Fruit fly (Drosophila melanogaster) whole organism, embryonic: Measurements from ENCODE around the gene CG14277.

Experiments used
- Atf-2 ChIP-seq: fragments of 200-800 bp; sonication (Bioruptor generic); optimal IDR thresholded peaks from 2 replicates; lab custom pipeline; 2016; ENCODE audit warnings: missing biosample characterization, missing genetic modification characterization
- Bdp1 ChIP-seq: fragments of 200-800 bp; sonication (Bioruptor generic); optimal IDR thresholded peaks from 3 replicates; lab custom pipeline; 2016; ENCODE audit warnings: missing biosample characterization, missing genetic modification characterization
- CG10267 ChIP-seq: fragments of 200-800 bp; sonication (Bioruptor generic); optimal IDR thresholded peaks from 2 replicates; lab custom pipeline; 2018; ENCODE audit warnings: missing biosample characterization, mild to moderate bottlenecking, missing genetic modification characterization, moderate library complexity
- CG10321 ChIP-seq: fragments of 200-800 bp; sonication (Bioruptor generic); IDR thresholded peaks from 2 replicates; pipeline ENCODE4 v1.3.6; 2022; ENCODE audit warnings: missing biosample characterization, missing genetic modification characterization
- CG10654 ChIP-seq: fragments of 200-800 bp; sonication (Bioruptor generic); optimal IDR thresholded peaks from 2 replicates; lab custom pipeline; 2016; ENCODE audit warnings: missing biosample characterization, missing genetic modification characterization
- CG10979 ChIP-seq: fragments of 200-800 bp; sonication (Bioruptor generic); optimal IDR thresholded peaks from 2 replicates; lab custom pipeline; 2018; ENCODE audit warnings: missing biosample characterization, mild to moderate bottlenecking, missing genetic modification characterization, moderate library complexity
- CG12219 ChIP-seq: fragments of 200-800 bp; sonication (Bioruptor generic); optimal IDR thresholded peaks from 3 replicates; lab custom pipeline; 2018; ENCODE audit warnings: missing biosample characterization, mild to moderate bottlenecking, missing genetic modification characterization
- CG13894 ChIP-seq: fragments of 200-800 bp; sonication (Bioruptor generic); optimal IDR thresholded peaks from 3 replicates; lab custom pipeline; 2018; ENCODE audit warnings: missing biosample characterization, mild to moderate bottlenecking, missing genetic modification characterization, moderate library complexity
- CG14965 ChIP-seq: fragments of 200-800 bp; sonication (Bioruptor generic); optimal IDR thresholded peaks from 2 replicates; lab custom pipeline; 2016; ENCODE audit warnings: missing biosample characterization, missing genetic modification characterization, borderline replicate concordance
- CG16779 ChIP-seq: fragments of 200-800 bp; sonication (Bioruptor generic); IDR thresholded peaks from 2 replicates; pipeline ENCODE4 v1.3.6; 2022; ENCODE audit warnings: missing biosample characterization, missing genetic modification characterization
- CG17912 ChIP-seq: fragments of 200-800 bp; sonication (Bioruptor generic); optimal IDR thresholded peaks from 2 replicates; lab custom pipeline; 2018; ENCODE audit warnings: missing biosample characterization, mild to moderate bottlenecking, missing genetic modification characterization
- CG18764 ChIP-seq: fragments of 200-800 bp; sonication (Bioruptor generic); optimal IDR thresholded peaks from 3 replicates; lab custom pipeline; 2016; ENCODE audit warnings: missing biosample characterization, missing genetic modification characterization
- CG2116 ChIP-seq: fragments of 200-800 bp; sonication (Bioruptor generic); optimal IDR thresholded peaks from 3 replicates; lab custom pipeline; 2018; ENCODE audit warnings: missing biosample characterization, mild to moderate bottlenecking, missing genetic modification characterization
- CG2129 ChIP-seq: fragments of 200-800 bp; sonication (Bioruptor generic); IDR thresholded peaks from 2 replicates; pipeline ENCODE4 v1.3.6; 2022; ENCODE audit warnings: missing biosample characterization, missing genetic modification characterization; ENCODE audit not compliant: partially characterized antibody
- CG2712 ChIP-seq: fragments of 200-800 bp; optimal IDR thresholded peaks from 3 replicates; lab custom pipeline; 2019; ENCODE audit warnings: missing biosample characterization, mild to moderate bottlenecking, missing genetic modification characterization, moderate library complexity
- CG30020 ChIP-seq: fragments of 200-800 bp; optimal IDR thresholded peaks from 2 replicates; lab custom pipeline; 2019; ENCODE audit warnings: missing biosample characterization, mild to moderate bottlenecking, missing genetic modification characterization, moderate library complexity
- CG32767 ChIP-seq: fragments of 200-800 bp; sonication (Bioruptor generic); IDR thresholded peaks from 2 replicates; pipeline ENCODE4 v1.3.6; 2022; ENCODE audit warnings: missing biosample characterization, missing genetic modification characterization
- CG3407 ChIP-seq: fragments of 200-800 bp; sonication (Bioruptor generic); optimal IDR thresholded peaks from 2 replicates; lab custom pipeline; 2018; ENCODE audit warnings: missing biosample characterization, mild to moderate bottlenecking, missing genetic modification characterization
- CG4328 ChIP-seq: fragments of 200-800 bp; sonication (Bioruptor generic); optimal IDR thresholded peaks from 3 replicates; lab custom pipeline; 2017; ENCODE audit warnings: missing biosample characterization, missing genetic modification reagents, missing genetic modification characterization
- CG4424 ChIP-seq: fragments of 200-800 bp; sonication (Bioruptor generic); optimal IDR thresholded peaks from 3 replicates; lab custom pipeline; 2016; ENCODE audit warnings: missing biosample characterization, missing genetic modification characterization
- CG6254 ChIP-seq: fragments of 200-800 bp; sonication (Bioruptor generic); optimal IDR thresholded peaks from 3 replicates; lab custom pipeline; 2017; ENCODE audit warnings: mild to moderate bottlenecking, missing biosample characterization, missing genetic modification reagents, missing genetic modification characterization
- CG7786 ChIP-seq: fragments of 200-800 bp; sonication (Bioruptor generic); optimal IDR thresholded peaks from 2 replicates; lab custom pipeline; 2016; ENCODE audit warnings: missing biosample characterization, missing genetic modification characterization
- CG9437 ChIP-seq: fragments of 200-800 bp; sonication (Bioruptor generic); optimal IDR thresholded peaks from 2 replicates; lab custom pipeline; 2018; ENCODE audit warnings: missing biosample characterization, mild to moderate bottlenecking, missing genetic modification characterization
- Doc3 ChIP-seq: fragments of 200-800 bp; sonication (Bioruptor generic); IDR thresholded peaks from 3 replicates; pipeline ENCODE4 v1.3.6; 2022; ENCODE audit warnings: missing biosample characterization, missing genetic modification characterization; ENCODE audit not compliant: partially characterized antibody
- Dref ChIP-seq: fragments of 200-800 bp; sonication (Bioruptor generic); IDR thresholded peaks from 2 replicates; pipeline ENCODE4 v1.3.6; 2022; ENCODE audit warnings: missing biosample characterization, missing genetic modification characterization
- Drgx ChIP-seq: fragments of 200-800 bp; sonication (Bioruptor generic); IDR thresholded peaks from 2 replicates; pipeline ENCODE4 v1.3.6; 2022; ENCODE audit warnings: missing biosample characterization, missing genetic modification characterization
- Fer1 ChIP-seq: fragments of 200-800 bp; sonication (Bioruptor generic); optimal IDR thresholded peaks from 2 replicates; lab custom pipeline; 2017; ENCODE audit warnings: missing biosample characterization, mild to moderate bottlenecking, missing genetic modification characterization
- HLH3B ChIP-seq: fragments of 200-800 bp; sonication (Bioruptor generic); IDR thresholded peaks from 2 replicates; pipeline ENCODE4 v1.3.6; 2022; ENCODE audit warnings: missing biosample characterization, missing genetic modification characterization
- MBD-R2 ChIP-seq: fragments of 200-800 bp; sonication (Bioruptor generic); IDR thresholded peaks from 2 replicates; pipeline ENCODE4 v1.3.6; 2022; ENCODE audit warnings: missing biosample characterization, missing genetic modification characterization
- NK7.1 ChIP-seq: fragments of 200-800 bp; sonication (Bioruptor generic); optimal IDR thresholded peaks from 3 replicates; lab custom pipeline; 2016; ENCODE audit warnings: missing biosample characterization, missing genetic modification characterization
- Opbp ChIP-seq: fragments of 200-800 bp; sonication (Bioruptor generic); IDR thresholded peaks from 3 replicates; pipeline ENCODE4 v1.3.6; 2022; ENCODE audit warnings: missing biosample characterization, missing genetic modification characterization; ENCODE audit not compliant: partially characterized antibody
- Spps ChIP-seq: fragments of 200-800 bp; sonication (Bioruptor generic); optimal IDR thresholded peaks from 2 replicates; lab custom pipeline; 2018; ENCODE audit warnings: missing biosample characterization, mild to moderate bottlenecking, missing genetic modification characterization
- YL-1 ChIP-seq: fragments of 200-800 bp; sonication (Bioruptor generic); optimal IDR thresholded peaks from 3 replicates; lab custom pipeline; 2017; ENCODE audit warnings: missing biosample characterization, mild to moderate bottlenecking, missing genetic modification characterization
- caup ChIP-seq: fragments of 200-800 bp; sonication (Bioruptor generic); optimal IDR thresholded peaks from 3 replicates; lab custom pipeline; 2017; ENCODE audit warnings: missing biosample characterization, mild to moderate bottlenecking, missing genetic modification characterization, moderate library complexity; ENCODE audit not compliant: severe bottlenecking
- cg ChIP-seq: fragments of 200-800 bp; sonication (Bioruptor generic); optimal IDR thresholded peaks from 3 replicates; lab custom pipeline; 2019; ENCODE audit warnings: missing biosample characterization, mild to moderate bottlenecking, missing genetic modification characterization, moderate library complexity
- chm ChIP-seq: fragments of 200-800 bp; sonication (Bioruptor generic); IDR thresholded peaks from 2 replicates; pipeline ENCODE4 v1.3.6; 2022; ENCODE audit warnings: missing biosample characterization, missing genetic modification characterization
- chn ChIP-seq: fragments of 200-800 bp; sonication (Bioruptor generic); optimal IDR thresholded peaks from 2 replicates; lab custom pipeline; 2016; ENCODE audit warnings: missing biosample characterization, missing genetic modification characterization
- disco-r ChIP-seq: fragments of 200-800 bp; sonication (Bioruptor generic); optimal IDR thresholded peaks from 2 replicates; lab custom pipeline; 2016; ENCODE audit warnings: missing biosample characterization, missing genetic modification characterization
- dmrt99B ChIP-seq: fragments of 200-800 bp; sonication (Bioruptor generic); optimal IDR thresholded peaks from 2 replicates; lab custom pipeline; 2018; ENCODE audit warnings: missing biosample characterization, mild to moderate bottlenecking, missing genetic modification characterization, moderate library complexity
- dpn ChIP-seq, 2 experiments: fragments of 200-800 bp; sonication (Bioruptor generic); optimal IDR thresholded peaks; 3 replicates each; lab custom pipeline; 2016; ENCODE audit warnings: missing biosample characterization in 2 of 2, missing genetic modification characterization in 2 of 2
- eyg ChIP-seq: fragments of 200-800 bp; sonication (Bioruptor generic); optimal IDR thresholded peaks from 3 replicates; lab custom pipeline; 2016; ENCODE audit warnings: missing biosample characterization, missing genetic modification characterization
- grau ChIP-seq: fragments of 200-800 bp; optimal IDR thresholded peaks from 3 replicates; lab custom pipeline; 2019; ENCODE audit warnings: missing biosample characterization, mild to moderate bottlenecking, missing genetic modification characterization, moderate library complexity
- gro ChIP-seq: fragments of 200-800 bp; sonication (Bioruptor generic); optimal IDR thresholded peaks from 2 replicates; lab custom pipeline; 2016; ENCODE audit warnings: missing biosample characterization, missing genetic modification characterization
- kni ChIP-seq: fragments of 200-800 bp; sonication (Bioruptor generic); optimal IDR thresholded peaks from 3 replicates; lab custom pipeline; 2017; ENCODE audit warnings: mild to moderate bottlenecking, missing biosample characterization, missing genetic modification reagents, missing genetic modification characterization
- pb ChIP-seq: fragments of 200-800 bp; sonication (Bioruptor generic); optimal IDR thresholded peaks from 3 replicates; lab custom pipeline; 2016; ENCODE audit warnings: missing biosample characterization, missing genetic modification characterization
- rib ChIP-seq: fragments of 200-800 bp; sonication (Bioruptor generic); IDR thresholded peaks from 2 replicates; pipeline ENCODE4 v1.3.6; 2022; ENCODE audit warnings: missing biosample characterization, missing genetic modification characterization
- run ChIP-seq: fragments of 200-800 bp; sonication (Bioruptor generic); optimal IDR thresholded peaks from 3 replicates; lab custom pipeline; 2018; ENCODE audit warnings: missing biosample characterization, mild to moderate bottlenecking, missing genetic modification characterization
- shn ChIP-seq: fragments of 200-800 bp; sonication (Bioruptor generic); optimal IDR thresholded peaks from 3 replicates; lab custom pipeline; 2016; ENCODE audit warnings: missing biosample characterization, missing genetic modification characterization
- tx ChIP-seq: fragments of 200-800 bp; sonication (Bioruptor generic); optimal IDR thresholded peaks from 2 replicates; lab custom pipeline; 2016; ENCODE audit warnings: missing biosample characterization, missing genetic modification characterization
- zen2 ChIP-seq: fragments of 200-800 bp; sonication (Bioruptor generic); IDR thresholded peaks from 3 replicates; pipeline ENCODE4 v1.3.6; 2022; ENCODE audit warnings: missing biosample characterization, missing genetic modification characterization; ENCODE audit not compliant: partially characterized antibody

The CG14277 gene

dm6 chr2L:8274958-8275584 is 32.8 kb downstream of the CG14277 start (continued):
- no peak for TF ChIP-seq Dref (GFP tag; lab: Robert Waterston, UW)
- TF ChIP-seq cg (GFP tag; lab: Kevin White, UChicago) = no peak
- peak; percentile 38 for TF ChIP-seq Fer1 (GFP tag; lab: Kevin White, UChicago)
- TF ChIP-seq chn = peak; percentile 45
- TF ChIP-seq dmrt99B (tag; lab: Kevin White, UChicago) = peak; percentile 79
- TF ChIP-seq CG9437 = peak; percentile 49
- peak; percentile 54 for TF ChIP-seq Spps (tag; lab: Kevin White, UChicago)
- TF ChIP-seq CG3407 (GFP tag; lab: Kevin White, UChicago) = peak; percentile 45
- no peak for TF ChIP-seq zen2 (GFP tag; lab: Robert Waterston, UW)
- TF ChIP-seq Opbp (GFP tag; lab: Robert Waterston, UW) = no peak
- TF ChIP-seq rib = no peak
- no peak for TF ChIP-seq YL-1 (GFP tag; lab: Kevin White, UChicago)
- TF ChIP-seq Bdp1 (GFP tag; lab: Kevin White, UChicago) = no peak
- TF ChIP-seq CG6254 (GFP tag; lab: Kevin White, UChicago) = peak; percentile 68
- peak; percentile 80 for TF ChIP-seq CG10267 (tag; lab: Kevin White, UChicago)
- no peak for TF ChIP-seq CG17912 (GFP tag; lab: Kevin White, UChicago)
- peak; percentile 14 for TF ChIP-seq disco-r (GFP tag; lab: Kevin White, UChicago)
- TF ChIP-seq eyg = no peak
- TF ChIP-seq HLH3B = peak; percentile 62; the same call in 1 of the 2 replicates
- no peak for TF ChIP-seq CG4328 (GFP tag; lab: Kevin White, UChicago)
- TF ChIP-seq CG7786 = no peak
- TF ChIP-seq CG2116 (GFP tag; lab: Kevin White, UChicago) = peak; percentile 44
- no peak for TF ChIP-seq chm (GFP tag; lab: Robert Waterston, UW)
- no peak for TF ChIP-seq Doc3 (GFP tag; lab: Robert Waterston, UW)
- no peak for TF ChIP-seq tx (GFP tag; lab: Kevin White, UChicago)
- peak; percentile 30; the same call in 1 of the 2 replicates for TF ChIP-seq MBD-R2 (GFP tag; lab: Robert Waterston, UW)
- TF ChIP-seq CG4424 (GFP tag; lab: Kevin White, UChicago) = peak; percentile 70
- no peak for TF ChIP-seq kni (GFP tag; lab: Kevin White, UChicago)
- no peak for TF ChIP-seq pb (GFP tag; lab: Kevin White, UChicago)
- no peak for TF ChIP-seq NK7.1 (GFP tag; lab: Kevin White, UChicago)
- TF ChIP-seq CG16779 = no peak
- peak; percentile 85 for TF ChIP-seq CG10979 (tag; lab: Kevin White, UChicago)
- no peak for TF ChIP-seq run (tag; lab: Kevin White, UChicago)
- TF ChIP-seq CG10321 (GFP tag; lab: Robert Waterston, UW) = no peak
- peak; percentile 61 for TF ChIP-seq CG12219 (GFP tag; lab: Kevin White, UChicago)
- peak; percentile 26 for TF ChIP-seq CG10654 (GFP tag; lab: Kevin White, UChicago)
- peak; percentile 78 for TF ChIP-seq grau
- no peak for TF ChIP-seq CG14965 (GFP tag; lab: Kevin White, UChicago)
- TF ChIP-seq CG2712 (tag; lab: Kevin White, UChicago) = peak; percentile 89
- TF ChIP-seq dpn (GFP tag; optimal IDR thresholded peaks at IDR 0.05; lab: Kevin White, UChicago) = peak in 1 of 2 experiments; percentile 47
- TF ChIP-seq CG2129 = no peak
- no peak for TF ChIP-seq Atf-2 (GFP tag; lab: Kevin White, UChicago)
- TF ChIP-seq CG18764 (GFP tag; lab: Kevin White, UChicago) = peak; percentile 17
- TF ChIP-seq CG32767 (GFP tag; lab: Robert Waterston, UW) = peak; percentile 47; the same call in 1 of the 2 replicates
- peak; percentile 77 for TF ChIP-seq Drgx (GFP tag; lab: Robert Waterston, UW)
- TF ChIP-seq caup (GFP tag; lab: Kevin White, UChicago) = peak; percentile 14
- no peak for TF ChIP-seq gro
- TF ChIP-seq CG13894 = no peak
- peak; percentile 28 for TF ChIP-seq CG30020 (tag; lab: Kevin White, UChicago)
- TF ChIP-seq shn (GFP tag; lab: Kevin White, UChicago) = no peak
